Fruit fly (Drosophila melanogaster) whole organism, embryonic: Measurements from ENCODE around the gene Lasp.

Experiments used
- Atf3 ChIP-seq: fragments of 200-800 bp; sonication (Bioruptor generic); optimal IDR thresholded peaks from 3 replicates; lab custom pipeline; 2016; ENCODE audit warnings: missing biosample characterization, missing genetic modification characterization
- Bdp1 ChIP-seq: fragments of 200-800 bp; sonication (Bioruptor generic); optimal IDR thresholded peaks from 3 replicates; lab custom pipeline; 2016; ENCODE audit warnings: missing biosample characterization, missing genetic modification characterization
- CG10565 ChIP-seq: fragments of 200-800 bp; sonication (Bioruptor generic); optimal IDR thresholded peaks from 3 replicates; lab custom pipeline; 2016; ENCODE audit warnings: missing biosample characterization, mild to moderate bottlenecking, missing genetic modification characterization
- CG11504 ChIP-seq: fragments of 200-800 bp; sonication (Bioruptor generic); optimal IDR thresholded peaks from 3 replicates; lab custom pipeline; 2019; ENCODE audit warnings: missing biosample characterization, mild to moderate bottlenecking, missing genetic modification characterization, moderate library complexity
- CG12391 ChIP-seq: fragments of 200-800 bp; sonication (Bioruptor generic); optimal IDR thresholded peaks from 3 replicates; lab custom pipeline; 2018; ENCODE audit warnings: missing biosample characterization, mild to moderate bottlenecking, missing genetic modification characterization, moderate library complexity
- CG13624 ChIP-seq: fragments of 200-800 bp; sonication (Bioruptor generic); optimal IDR thresholded peaks from 2 replicates; lab custom pipeline; 2016; ENCODE audit warnings: missing biosample characterization, missing genetic modification characterization
- CG15073 ChIP-seq: fragments of 200-800 bp; sonication (Bioruptor generic); optimal IDR thresholded peaks from 2 replicates; lab custom pipeline; 2016; ENCODE audit warnings: missing biosample characterization, missing genetic modification characterization
- CG16779 ChIP-seq: fragments of 200-800 bp; sonication (Bioruptor generic); IDR thresholded peaks from 2 replicates; pipeline ENCODE4 v1.3.6; 2022; ENCODE audit warnings: missing biosample characterization, missing genetic modification characterization
- CG33213 ChIP-seq: fragments of 200-800 bp; sonication (Bioruptor generic); optimal IDR thresholded peaks from 3 replicates; lab custom pipeline; 2016; ENCODE audit warnings: missing biosample characterization, missing genetic modification characterization
- CG34376 ChIP-seq: fragments of 200-800 bp; sonication (Bioruptor generic); optimal IDR thresholded peaks from 2 replicates; lab custom pipeline; 2018; ENCODE audit warnings: missing biosample characterization, mild to moderate bottlenecking, missing genetic modification characterization
- CG34422 ChIP-seq: fragments of 200-800 bp; sonication (Bioruptor generic); IDR thresholded peaks from 3 replicates; pipeline ENCODE4 v1.3.6; 2022; ENCODE audit warnings: missing biosample characterization, missing genetic modification characterization
- CG6765 ChIP-seq: fragments of 200-800 bp; sonication (Bioruptor generic); optimal IDR thresholded peaks from 3 replicates; lab custom pipeline; 2017; ENCODE audit warnings: missing biosample characterization, mild to moderate bottlenecking, missing genetic modification characterization
- CG7556 ChIP-seq: fragments of 200-800 bp; sonication (Bioruptor generic); optimal IDR thresholded peaks from 2 replicates; lab custom pipeline; 2017; ENCODE audit warnings: missing biosample characterization, mild to moderate bottlenecking, missing genetic modification characterization
- CG7839 ChIP-seq: fragments of 200-800 bp; sonication (Bioruptor generic); optimal IDR thresholded peaks from 3 replicates; lab custom pipeline; 2018; ENCODE audit warnings: missing biosample characterization, mild to moderate bottlenecking, missing genetic modification characterization, moderate library complexity
- CG8089 ChIP-seq: fragments of 200-800 bp; sonication (Bioruptor generic); optimal IDR thresholded peaks from 3 replicates; lab custom pipeline; 2016; ENCODE audit warnings: missing biosample characterization, missing genetic modification characterization
- CG9932 ChIP-seq: fragments of 200-800 bp; sonication (Bioruptor generic); IDR thresholded peaks from 2 replicates; pipeline ENCODE4 v1.3.6; 2022; ENCODE audit warnings: missing biosample characterization, missing genetic modification characterization
- Camta ChIP-seq: fragments of 200-800 bp; sonication (Bioruptor generic); optimal IDR thresholded peaks from 2 replicates; lab custom pipeline; 2016; ENCODE audit warnings: missing biosample characterization, missing genetic modification characterization
- Dad ChIP-seq: fragments of 200-800 bp; sonication (Bioruptor generic); optimal IDR thresholded peaks from 3 replicates; lab custom pipeline; 2016; ENCODE audit warnings: missing biosample characterization, missing genetic modification characterization
- Elba2 ChIP-seq: fragments of 200-800 bp; sonication (Bioruptor generic); optimal IDR thresholded peaks from 3 replicates; lab custom pipeline; 2016; ENCODE audit warnings: missing biosample characterization, missing genetic modification characterization
- Gug ChIP-seq: fragments of 200-800 bp; sonication (Bioruptor generic); IDR thresholded peaks from 4 replicates; pipeline ENCODE4 v1.3.6; 2022; ENCODE audit warnings: missing biosample characterization, missing genetic modification characterization
- H15 ChIP-seq: fragments of 200-800 bp; sonication (Bioruptor generic); IDR thresholded peaks from 3 replicates; pipeline ENCODE4 v1.3.6; 2022; ENCODE audit warnings: missing biosample characterization, missing genetic modification characterization
- Mad ChIP-seq: fragments of 200-800 bp; sonication (Bioruptor generic); optimal IDR thresholded peaks from 2 replicates; lab custom pipeline; 2016; ENCODE audit warnings: missing biosample characterization, missing genetic modification characterization
- Max ChIP-seq: fragments of 200-800 bp; sonication (Bioruptor generic); optimal IDR thresholded peaks from 2 replicates; lab custom pipeline; 2016; ENCODE audit warnings: missing biosample characterization, mild to moderate bottlenecking, missing genetic modification characterization
- Optix ChIP-seq: fragments of 200-800 bp; sonication (Bioruptor generic); IDR thresholded peaks from 3 replicates; pipeline ENCODE4 v1.3.6; 2022; ENCODE audit warnings: missing biosample characterization, missing genetic modification characterization
- Scr ChIP-seq: fragments of 200-800 bp; sonication (Bioruptor generic); IDR thresholded peaks from 2 replicates; pipeline ENCODE4 v1.3.6; 2022; ENCODE audit warnings: missing biosample characterization, missing genetic modification characterization; ENCODE audit not compliant: partially characterized antibody
- Sox100B ChIP-seq: fragments of 200-800 bp; sonication (Bioruptor generic); optimal IDR thresholded peaks from 3 replicates; lab custom pipeline; 2018; ENCODE audit warnings: missing biosample characterization, mild to moderate bottlenecking, missing genetic modification characterization
- Xrp1 ChIP-seq: fragments of 200-800 bp; sonication (Bioruptor generic); IDR thresholded peaks from 2 replicates; pipeline ENCODE4 v1.3.6; 2022; ENCODE audit warnings: missing biosample characterization, missing genetic modification characterization
- ac ChIP-seq: fragments of 200-800 bp; sonication (Bioruptor generic); optimal IDR thresholded peaks from 3 replicates; lab custom pipeline; 2017; ENCODE audit warnings: missing biosample characterization, mild to moderate bottlenecking, missing genetic modification characterization
- amos ChIP-seq: fragments of 200-800 bp; sonication (Bioruptor generic); IDR thresholded peaks from 2 replicates; pipeline ENCODE4 v1.3.6; 2022; ENCODE audit warnings: missing biosample characterization, missing genetic modification characterization; ENCODE audit not compliant: partially characterized antibody
- ato ChIP-seq: fragments of 200-800 bp; sonication (Bioruptor generic); IDR thresholded peaks from 2 replicates; pipeline ENCODE4 v1.3.6; 2022; ENCODE audit warnings: missing biosample characterization, missing genetic modification characterization; ENCODE audit not compliant: partially characterized antibody
- caup ChIP-seq: fragments of 200-800 bp; sonication (Bioruptor generic); optimal IDR thresholded peaks from 3 replicates; lab custom pipeline; 2017; ENCODE audit warnings: missing biosample characterization, mild to moderate bottlenecking, missing genetic modification characterization, moderate library complexity; ENCODE audit not compliant: severe bottlenecking
- emc ChIP-seq: fragments of 200-800 bp; sonication (Bioruptor generic); optimal IDR thresholded peaks from 2 replicates; lab custom pipeline; 2016; ENCODE audit warnings: missing biosample characterization, missing genetic modification characterization
- esg ChIP-seq: fragments of 200-800 bp; sonication (Bioruptor generic); conservative IDR thresholded peaks from 2 replicates; pipeline ENCODE4 v1.3.6; 2022; ENCODE audit warnings: missing biosample characterization, missing genetic modification characterization
- eve ChIP-seq, 2 experiments: fragments of >200 bp; optimal IDR thresholded peaks; 2 replicates each; lab custom pipeline; 2017; ENCODE audit warnings: missing biosample characterization in 2 of 2, missing genetic modification characterization in 2 of 2
- fd96Cb ChIP-seq: fragments of 200-800 bp; sonication (Bioruptor generic); optimal IDR thresholded peaks from 2 replicates; lab custom pipeline; 2018; ENCODE audit warnings: missing biosample characterization, mild to moderate bottlenecking, missing genetic modification characterization, moderate library complexity
- fu2 ChIP-seq: fragments of 200-800 bp; sonication (Bioruptor generic); optimal IDR thresholded peaks from 2 replicates; lab custom pipeline; 2016; ENCODE audit warnings: missing biosample characterization, missing genetic modification characterization
- gsb-n ChIP-seq: fragments of 200-800 bp; sonication (Bioruptor generic); optimal IDR thresholded peaks from 3 replicates; lab custom pipeline; 2018; ENCODE audit warnings: missing biosample characterization, mild to moderate bottlenecking, missing genetic modification characterization
- ken ChIP-seq: fragments of 200-800 bp; sonication (Bioruptor generic); IDR thresholded peaks from 3 replicates; pipeline ENCODE4 v1.3.6; 2022; ENCODE audit warnings: missing biosample characterization, missing genetic modification characterization
- lola ChIP-seq, 3 experiments: fragments of >200 bp in 2 of 3; fragments of 200-800 bp in 1 of 3; sonication (Bioruptor generic) in 1 of 3; optimal IDR thresholded peaks; 2 replicates each; lab custom pipeline; 2017 to 2019; ENCODE audit warnings: missing biosample characterization in 3 of 3, missing genetic modification characterization in 3 of 3, mild to moderate bottlenecking in 1 of 3, moderate library complexity in 1 of 3
- mirr ChIP-seq: fragments of 200-800 bp; sonication (Bioruptor generic); optimal IDR thresholded peaks from 3 replicates; lab custom pipeline; 2018; ENCODE audit warnings: missing biosample characterization, mild to moderate bottlenecking, missing genetic modification characterization
- pb ChIP-seq: fragments of 200-800 bp; sonication (Bioruptor generic); optimal IDR thresholded peaks from 3 replicates; lab custom pipeline; 2016; ENCODE audit warnings: missing biosample characterization, missing genetic modification characterization
- pzg ChIP-seq: fragments of 200-800 bp; sonication (Bioruptor generic); optimal IDR thresholded peaks from 3 replicates; lab custom pipeline; 2018; ENCODE audit warnings: missing biosample characterization, mild to moderate bottlenecking, missing genetic modification characterization, moderate library complexity
- rib ChIP-seq: fragments of 200-800 bp; sonication (Bioruptor generic); IDR thresholded peaks from 2 replicates; pipeline ENCODE4 v1.3.6; 2022; ENCODE audit warnings: missing biosample characterization, missing genetic modification characterization
- seq ChIP-seq: fragments of 200-800 bp; sonication (Bioruptor generic); IDR thresholded peaks from 2 replicates; pipeline ENCODE4 v1.3.6; 2022; ENCODE audit warnings: missing biosample characterization, missing genetic modification characterization
- sisA ChIP-seq: fragments of 200-800 bp; sonication (Bioruptor generic); IDR thresholded peaks from 2 replicates; pipeline ENCODE4 v1.3.6; 2022; ENCODE audit warnings: missing biosample characterization, missing genetic modification characterization
- sob ChIP-seq: fragments of 200-800 bp; sonication (Bioruptor generic); IDR thresholded peaks from 2 replicates; pipeline ENCODE4 v1.3.6; 2022; ENCODE audit warnings: missing biosample characterization, missing genetic modification characterization
- tin ChIP-seq: fragments of 200-800 bp; sonication (Bioruptor generic); optimal IDR thresholded peaks from 3 replicates; lab custom pipeline; 2016; ENCODE audit warnings: missing biosample characterization, missing genetic modification characterization
- vfl ChIP-seq: fragments of 200-800 bp; sonication (Bioruptor generic); optimal IDR thresholded peaks from 2 replicates; lab custom pipeline; 2016; ENCODE audit warnings: missing biosample characterization, missing genetic modification characterization
- wdn ChIP-seq: fragments of 200-800 bp; sonication (Bioruptor generic); IDR thresholded peaks from 2 replicates; pipeline ENCODE4 v1.3.6; 2022; ENCODE audit warnings: missing biosample characterization, missing genetic modification characterization
- wor ChIP-seq: fragments of 200-800 bp; sonication (Bioruptor generic); IDR thresholded peaks from 2 replicates; pipeline ENCODE4 v1.3.6; 2022; ENCODE audit warnings: missing biosample characterization, missing genetic modification characterization

The Lasp gene

DNA sequence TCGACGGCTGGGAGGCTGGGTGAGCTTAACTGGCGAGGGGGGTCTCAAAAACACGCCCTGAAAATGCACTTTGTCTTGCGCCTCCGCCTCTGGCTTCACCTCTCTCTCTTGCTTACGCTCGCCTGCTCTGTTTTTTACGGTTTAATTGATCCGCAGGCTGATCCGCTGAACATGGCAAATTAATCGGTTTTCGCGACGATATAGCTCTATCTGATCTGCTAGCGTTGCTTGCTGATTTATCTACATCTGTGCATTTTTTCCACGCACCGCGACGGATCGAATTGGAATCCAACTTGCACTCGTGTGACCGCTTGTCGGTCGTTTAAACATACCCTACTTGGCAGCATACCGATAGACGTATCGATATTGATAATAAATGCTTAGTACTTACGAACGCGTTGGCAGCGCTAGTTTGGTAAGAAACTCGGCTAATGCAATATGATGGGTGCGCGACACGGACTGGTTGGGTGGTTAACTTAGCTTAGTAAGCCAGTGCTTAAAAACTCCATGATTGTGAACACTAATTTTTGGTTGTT, 63.8 kb downstream of the Lasp start, which contains the start of gene Abl (continued):
- TF ChIP-seq lola (GFP tag; optimal IDR thresholded peaks at IDR 0.05; lab: Kevin White, UChicago) (no peak), seq (GFP tag; lab: Robert Waterston, UW) (peak; percentile 53; the same call in 1 of the 2 replicates), tin (GFP tag; lab: Kevin White, UChicago) (peak; percentile 62), CG33213 (peak; percentile 97), amos (GFP tag; lab: Robert Waterston, UW) (peak; percentile 91), Optix (no peak), Gug (GFP tag; lab: Robert Waterston, UW) (no peak; the same call in 3 of the 4 replicates), rib (GFP tag; lab: Robert Waterston, UW) (no peak), sob (GFP tag; lab: Robert Waterston, UW) (peak; percentile 88), Elba2 (GFP tag; lab: Kevin White, UChicago) (peak; percentile 84), Scr (GFP tag; lab: Robert Waterston, UW) (peak; percentile 77), eve (GFP tag; optimal IDR thresholded peaks at IDR 0.05; lab: Kevin White, UChicago) (no peak), CG12391 (peak; percentile 77), Atf3 (GFP tag; lab: Kevin White, UChicago) (no peak), ac (GFP tag; lab: Kevin White, UChicago) (no peak), Camta (GFP tag; lab: Kevin White, UChicago) (peak; percentile 53), ken (GFP tag; lab: Robert Waterston, UW) (peak; percentile 56; the same call in 2 of the 3 replicates), CG7839 (peak; percentile 41), H15 (no peak; the same call in 2 of the 3 replicates), Mad (GFP tag; lab: Kevin White, UChicago) (peak; percentile 84), CG13624 (peak; percentile 88), esg (GFP tag; lab: Robert Waterston, UW) (no peak), vfl (peak; percentile 89), caup (peak; percentile 66), emc (peak; percentile 58), ato (peak; percentile 61), Sox100B (GFP tag; lab: Kevin White, UChicago) (no peak), gsb-n (tag; lab: Kevin White, UChicago) (peak; percentile 75), Max (GFP tag; lab: Kevin White, UChicago) (peak; percentile 45), pzg (GFP tag; lab: Kevin White, UChicago) (peak; percentile 100), CG11504 (tag; lab: Kevin White, UChicago) (peak; percentile 63), Xrp1 (GFP tag; lab: Robert Waterston, UW) (peak; percentile 57), CG15073 (GFP tag; lab: Kevin White, UChicago) (no peak), fu2 (GFP tag; lab: Kevin White, UChicago) (peak; percentile 76), CG9932 (GFP tag; lab: Robert Waterston, UW) (peak; percentile 88), pb (GFP tag; lab: Kevin White, UChicago) (peak; percentile 29), fd96Cb (tag; lab: Kevin White, UChicago) (no peak), CG8089 (GFP tag; lab: Kevin White, UChicago) (peak; percentile 39), sisA (peak; percentile 34; the same call in 1 of the 2 replicates), wdn (GFP tag; lab: Robert Waterston, UW) (0 out of 2 replicates have a peak, but pooled peaks have one; percentile 23), Dad (peak; percentile 87), CG34422 (GFP tag; lab: Robert Waterston, UW) (peak; percentile 59; the same call in 1 of the 3 replicates), mirr (GFP tag; lab: Kevin White, UChicago) (peak; percentile 59), CG10565 (no peak), CG7556 (GFP tag; lab: Kevin White, UChicago) (peak; percentile 48), CG16779 (GFP tag; lab: Robert Waterston, UW) (peak; percentile 65; the same call in 1 of the 2 replicates), wor (GFP tag; lab: Robert Waterston, UW) (no peak), Bdp1 (peak; percentile 54), CG34376 (peak; percentile 34), CG6765 (GFP tag; lab: Kevin White, UChicago) (peak; percentile 33)
